Worm (Caenorhabditis elegans) whole organism, L2 larva: ENCODE results near the gene tni-4.

Experiments used
- C34F6.9 ChIP-seq: fragments of 150-350 bp; optimal IDR thresholded peaks from 2 replicates; lab custom pipeline; 2014; ENCODE audit warnings: missing biosample characterization, missing genetic modification characterization
- F13H6.1 ChIP-seq: sonication (generic microtip); optimal IDR thresholded peaks from 2 replicates; lab custom pipeline; 2016; ENCODE audit warnings: missing genetic modification characterization, missing compliant biosample characterization
- R02D3.7 ChIP-seq: fragments of 150-350 bp; optimal IDR thresholded peaks from 2 replicates; lab custom pipeline; 2014; ENCODE audit warnings: missing biosample characterization, missing genetic modification characterization
- Y55F3AM.14 ChIP-seq: fragments of 200-800 bp; sonication (Bioruptor generic); optimal IDR thresholded peaks from 2 replicates; lab custom pipeline; 2018; ENCODE audit warnings: mild to moderate bottlenecking, missing genetic modification characterization, missing compliant biosample characterization
- ZK546.5 ChIP-seq: sonication (generic microtip); optimal IDR thresholded peaks from 2 replicates; lab custom pipeline; 2017; ENCODE audit warnings: missing biosample characterization, missing genetic modification characterization
- alr-1 ChIP-seq: fragments of 150-350 bp; optimal IDR thresholded peaks from 2 replicates; lab custom pipeline; 2014; ENCODE audit warnings: missing biosample characterization, missing genetic modification characterization
- aly-2 ChIP-seq: fragments of 150-350 bp; optimal IDR thresholded peaks from 2 replicates; lab custom pipeline; 2014; ENCODE audit warnings: missing biosample characterization, missing genetic modification characterization
- ama-1 ChIP-seq: fragments of 150-350 bp; optimal IDR thresholded peaks from 2 replicates; lab custom pipeline; 2018; ENCODE audit warnings: inconsistent platforms
- blmp-1 ChIP-seq: sonication (generic microtip); optimal IDR thresholded peaks from 2 replicates; lab custom pipeline; 2017; ENCODE audit warnings: missing genetic modification characterization, mild to moderate bottlenecking, missing compliant biosample characterization, antibody characterized with exemption, moderate library complexity; ENCODE audit not compliant: insufficient read depth
- ceh-16 ChIP-seq: fragments of 150-350 bp; optimal IDR thresholded peaks from 2 replicates; lab custom pipeline; 2014; ENCODE audit warnings: missing biosample characterization, missing genetic modification characterization
- ceh-82 ChIP-seq: fragments of 150-350 bp; optimal IDR thresholded peaks from 2 replicates; lab custom pipeline; 2014; ENCODE audit warnings: missing biosample characterization, missing genetic modification characterization
- crh-2 ChIP-seq: sonication (generic microtip); optimal IDR thresholded peaks from 2 replicates; lab custom pipeline; 2017; ENCODE audit warnings: missing biosample characterization, missing genetic modification characterization
- dmd-4 ChIP-seq: sonication (generic microtip); optimal IDR thresholded peaks from 2 replicates; lab custom pipeline; 2017; ENCODE audit warnings: missing biosample characterization, missing genetic modification characterization
- egl-27 ChIP-seq: sonication (generic microtip); optimal IDR thresholded peaks from 3 replicates; lab custom pipeline; 2017; ENCODE audit warnings: missing biosample characterization, missing genetic modification reagents, missing genetic modification characterization
- elt-1 ChIP-seq: fragments of 150-350 bp; optimal IDR thresholded peaks from 2 replicates; lab custom pipeline; 2014; ENCODE audit warnings: missing biosample characterization, missing genetic modification characterization
- elt-3 ChIP-seq: sonication (generic microtip); optimal IDR thresholded peaks from 2 replicates; lab custom pipeline; 2017; ENCODE audit warnings: missing biosample characterization, missing genetic modification characterization
- fos-1 ChIP-seq: fragments of 150-350 bp; optimal IDR thresholded peaks from 2 replicates; lab custom pipeline; 2014; ENCODE audit warnings: missing biosample characterization, missing genetic modification characterization
- gmeb-1 ChIP-seq: fragments of 150-350 bp; optimal IDR thresholded peaks from 2 replicates; lab custom pipeline; 2014; ENCODE audit warnings: missing biosample characterization, missing genetic modification characterization
- lin-11 ChIP-seq: fragments of 150-350 bp; sonication (generic microtip); optimal IDR thresholded peaks from 2 replicates; lab custom pipeline; 2014; ENCODE audit warnings: missing biosample characterization, missing genetic modification characterization, inconsistent platforms, mixed read lengths
- lin-13 ChIP-seq: fragments of 150-350 bp; optimal IDR thresholded peaks from 2 replicates; lab custom pipeline; 2014; ENCODE audit warnings: missing biosample characterization, missing genetic modification reagents, missing genetic modification characterization
- lin-39 ChIP-seq: fragments of 150-350 bp; optimal IDR thresholded peaks from 2 replicates; lab custom pipeline; 2014; ENCODE audit warnings: missing biosample characterization, missing genetic modification reagents, missing genetic modification characterization
- lsy-2 ChIP-seq, 2 experiments: fragments of 150-350 bp in 1 of 2; sonication (generic microtip) in 1 of 2; optimal IDR thresholded peaks; 2 replicates each; lab custom pipeline; 2014 to 2017; ENCODE audit warnings: missing biosample characterization in 2 of 2, missing genetic modification characterization in 2 of 2
- mab-5 ChIP-seq: fragments of 150-350 bp; optimal IDR thresholded peaks from 2 replicates; lab custom pipeline; 2014; ENCODE audit warnings: missing biosample characterization, missing genetic modification characterization
- mbf-1 ChIP-seq: sonication (generic microtip); optimal IDR thresholded peaks from 2 replicates; lab custom pipeline; 2017; ENCODE audit warnings: missing biosample characterization, missing genetic modification characterization
- mdl-1 ChIP-seq, 2 experiments: fragments of 150-350 bp in 1 of 2; sonication (generic microtip) in 1 of 2; optimal IDR thresholded peaks; 2 replicates each; lab custom pipeline; 2017; ENCODE audit warnings: missing biosample characterization in 2 of 2, missing genetic modification characterization in 2 of 2
- nhr-10 ChIP-seq: sonication (generic microtip); optimal IDR thresholded peaks from 2 replicates; lab custom pipeline; 2017; ENCODE audit warnings: missing biosample characterization, missing genetic modification characterization
- nhr-11 ChIP-seq: fragments of 150-350 bp; optimal IDR thresholded peaks from 2 replicates; lab custom pipeline; 2014; ENCODE audit warnings: missing biosample characterization, missing genetic modification characterization
- nhr-12 ChIP-seq: fragments of 150-350 bp; optimal IDR thresholded peaks from 2 replicates; lab custom pipeline; 2014; ENCODE audit warnings: missing biosample characterization, missing genetic modification characterization
- nhr-129 ChIP-seq: fragments of 150-350 bp; optimal IDR thresholded peaks from 2 replicates; lab custom pipeline; 2014; ENCODE audit warnings: missing biosample characterization, missing genetic modification characterization
- nhr-21 ChIP-seq: fragments of 150-350 bp; optimal IDR thresholded peaks from 2 replicates; lab custom pipeline; 2014; ENCODE audit warnings: missing biosample characterization, missing genetic modification characterization
- nhr-23 ChIP-seq: fragments of 150-350 bp; optimal IDR thresholded peaks from 2 replicates; lab custom pipeline; 2014; ENCODE audit warnings: missing biosample characterization, missing genetic modification reagents, missing genetic modification characterization
- nhr-237 ChIP-seq: fragments of 150-350 bp; optimal IDR thresholded peaks from 2 replicates; lab custom pipeline; 2014; ENCODE audit warnings: missing biosample characterization, missing genetic modification characterization
- nhr-25 ChIP-seq: fragments of 150-350 bp; sonication (generic microtip); optimal IDR thresholded peaks from 3 replicates; lab custom pipeline; 2014; ENCODE audit warnings: missing biosample characterization, missing genetic modification characterization
- nhr-6 ChIP-seq: fragments of 150-350 bp; optimal IDR thresholded peaks from 2 replicates; lab custom pipeline; 2014; ENCODE audit warnings: missing biosample characterization, missing genetic modification characterization
- nhr-77 ChIP-seq: fragments of 150-350 bp; optimal IDR thresholded peaks from 2 replicates; lab custom pipeline; 2014; ENCODE audit warnings: missing biosample characterization, missing genetic modification characterization
- peb-1 ChIP-seq: fragments of 150-350 bp; optimal IDR thresholded peaks from 2 replicates; lab custom pipeline; 2014; ENCODE audit warnings: missing biosample characterization, missing genetic modification characterization
- sem-4 ChIP-seq: fragments of 150-350 bp; optimal IDR thresholded peaks from 2 replicates; lab custom pipeline; 2014; ENCODE audit warnings: missing biosample characterization, missing genetic modification reagents, missing genetic modification characterization
- skn-1 ChIP-seq: sonication (generic microtip); optimal IDR thresholded peaks from 2 replicates; lab custom pipeline; 2017; ENCODE audit warnings: missing biosample characterization, missing genetic modification characterization
- sma-3 ChIP-seq: sonication (generic microtip); optimal IDR thresholded peaks from 2 replicates; lab custom pipeline; 2016; ENCODE audit warnings: missing genetic modification reagents, missing genetic modification characterization, missing compliant biosample characterization
- sma-9 ChIP-seq, 2 experiments: fragments of 150-350 bp in 1 of 2; sonication (generic microtip) in 1 of 2; optimal IDR thresholded peaks; 2 replicates each; lab custom pipeline; 2014 to 2016; ENCODE audit warnings: missing genetic modification characterization in 2 of 2, mild to moderate bottlenecking in 1 of 2, missing biosample characterization in 1 of 2, missing compliant biosample characterization in 1 of 2, missing genetic modification reagents in 1 of 2, moderate library complexity in 1 of 2
- snpc-4 ChIP-seq: fragments of 150-350 bp; optimal IDR thresholded peaks from 2 replicates; lab custom pipeline; 2014; ENCODE audit warnings: missing biosample characterization, missing genetic modification characterization
- unc-39 ChIP-seq: fragments of 150-350 bp; optimal IDR thresholded peaks from 2 replicates; lab custom pipeline; 2014; ENCODE audit warnings: missing biosample characterization, missing genetic modification characterization
- unc-55 ChIP-seq: fragments of 150-350 bp; sonication (generic microtip); optimal IDR thresholded peaks from 3 replicates; lab custom pipeline; 2014; ENCODE audit warnings: missing biosample characterization, missing genetic modification reagents, missing genetic modification characterization
- unc-62 ChIP-seq: fragments of 150-350 bp; optimal IDR thresholded peaks from 2 replicates; lab custom pipeline; 2014; ENCODE audit warnings: missing biosample characterization, missing genetic modification reagents, missing genetic modification characterization
- zag-1 ChIP-seq: fragments of 150-350 bp; optimal IDR thresholded peaks from 2 replicates; lab custom pipeline; 2014; ENCODE audit warnings: missing biosample characterization, missing genetic modification characterization
- ztf-1 ChIP-seq: fragments of 200-800 bp; sonication (Bioruptor generic); conservative IDR thresholded peaks from 2 replicates; pipeline ENCODE4 v1.3.6; 2022; ENCODE audit warnings: missing genetic modification characterization, missing compliant biosample characterization
- ztf-11 ChIP-seq: sonication (generic microtip); optimal IDR thresholded peaks from 2 replicates; lab custom pipeline; 2017; ENCODE audit warnings: missing biosample characterization, missing genetic modification characterization
- ztf-4 ChIP-seq: fragments of 150-350 bp; optimal IDR thresholded peaks from 2 replicates; lab custom pipeline; 2014; ENCODE audit warnings: missing biosample characterization, missing genetic modification characterization

tni-4 gene

DNA sequence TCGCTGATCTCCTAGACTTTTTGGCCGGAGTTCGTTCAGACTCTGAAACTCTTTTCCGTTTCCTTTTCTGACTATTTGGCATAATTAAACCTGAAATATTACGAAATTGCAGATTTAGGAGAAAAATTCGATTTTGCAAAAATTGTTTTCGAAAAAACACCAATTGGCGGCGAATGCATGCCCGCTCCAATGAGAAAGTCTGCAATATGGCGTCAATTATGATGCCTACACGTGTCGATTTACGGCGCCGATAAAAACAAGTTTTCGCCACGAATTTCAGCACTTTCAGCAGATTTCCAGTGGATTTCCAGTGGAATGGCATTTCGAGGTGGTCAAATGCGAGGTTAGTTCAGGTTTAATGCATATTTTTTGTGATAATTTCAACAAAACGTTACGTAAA, 5.0 kb downstream of the tni-4 start, which contains the start of the genes Y59E9AL.36 and nbet-1:
Y59E9AL.36 (minus strand) TSS at position 92 of the 400 bp plus-strand sequence.
nbet-1 (plus strand) TSS at position 112 of the 400 bp plus-strand sequence.
- TF ChIP-seq unc-39 (tag; lab: Kevin White, UChicago) (no peak), R02D3.7 (tag; lab: Kevin White, UChicago) (peak; percentile 82), ceh-82 (tag; lab: Kevin White, UChicago) (no peak), elt-1 (tag; lab: Kevin White, UChicago) (no peak), sem-4 (tag; lab: Kevin White, UChicago) (no peak), Y55F3AM.14 (GFP tag; lab: Kevin White, UChicago) (no peak), unc-55 (GFP tag; lab: Kevin White, UChicago) (peak; percentile 93), nhr-25 (tag; lab: Kevin White, UChicago) (peak; percentile 66), nhr-12 (no peak), ama-1 (no peak), gmeb-1 (tag; lab: Kevin White, UChicago) (peak; percentile 88), lin-11 (tag; lab: Kevin White, UChicago) (peak; percentile 75), nhr-129 (tag; lab: Kevin White, UChicago) (peak; percentile 83), nhr-11 (tag; lab: Kevin White, UChicago) (peak; percentile 69), nhr-6 (tag; lab: Kevin White, UChicago) (no peak), dmd-4 (tag; lab: Kevin White, UChicago) (no peak), peb-1 (tag; lab: Kevin White, UChicago) (no peak), nhr-21 (tag; lab: Kevin White, UChicago) (peak; percentile 42), ztf-11 (tag; lab: Kevin White, UChicago) (no peak), mbf-1 (tag; lab: Kevin White, UChicago) (no peak), crh-2 (tag; lab: Kevin White, UChicago) (peak; percentile 96), nhr-237 (tag; lab: Kevin White, UChicago) (no peak), sma-9 (GFP tag; optimal IDR thresholded peaks at IDR 0.05; lab: Kevin White, UChicago) (peak; percentile 52), sma-9 (tag; optimal IDR thresholded peaks at IDR 0.05; lab: Kevin White, UChicago) (no peak), blmp-1 (tag; lab: Kevin White, UChicago) (no peak), fos-1 (tag; lab: Kevin White, UChicago) (peak; percentile 36), egl-27 (peak; percentile 54), lsy-2 (tag; optimal IDR thresholded peaks at IDR 0.05; lab: Kevin White, UChicago) (peak; percentile 73 to 82), ceh-16 (tag; lab: Kevin White, UChicago) (no peak), ztf-1 (no peak), mab-5 (tag; lab: Kevin White, UChicago) (peak; percentile 72), F13H6.1 (peak; percentile 14), zag-1 (tag; lab: Kevin White, UChicago) (peak; percentile 4), nhr-10 (no peak), unc-62 (GFP tag; lab: Kevin White, UChicago) (no peak), nhr-77 (no peak), lin-39 (tag; lab: Kevin White, UChicago) (no peak), snpc-4 (tag; lab: Kevin White, UChicago) (peak; percentile 40), mdl-1 (tag; optimal IDR thresholded peaks at IDR 0.05; lab: Kevin White, UChicago) (peak in 1 of 2 experiments; percentile 36), sma-3 (GFP tag; lab: Kevin White, UChicago) (peak; percentile 73), aly-2 (tag; lab: Kevin White, UChicago) (no peak), elt-3 (tag; lab: Kevin White, UChicago) (no peak), ztf-4 (no peak), nhr-23 (tag; lab: Kevin White, UChicago) (no peak), ZK546.5 (tag; lab: Kevin White, UChicago) (no peak), C34F6.9 (tag; lab: Kevin White, UChicago) (peak; percentile 82), skn-1 (tag; lab: Kevin White, UChicago) (no peak), alr-1 (tag; lab: Kevin White, UChicago) (no peak), lin-13 (GFP tag; lab: Kevin White, UChicago) (peak; percentile 54)
- TF ChIP-seq, all 48 proteins: peak for 21
